Worm (Caenorhabditis elegans) whole organism, mixed stage, embryonic: ENCODE results near the gene Y40A1A.3.
A peak's percentile ranks its signal among the peaks of the same experiment; 100 is the strongest.

Experiments used
- M03D4.4 ChIP-seq: sonication (generic microtip); optimal IDR thresholded peaks from 2 replicates; lab custom pipeline; 2017; ENCODE audit warnings: mild to moderate bottlenecking, missing genetic modification characterization, missing compliant biosample characterization
- bed-3 ChIP-seq: fragments of 200-800 bp; sonication (Bioruptor generic); optimal IDR thresholded peaks from 3 replicates; lab custom pipeline; 2018; ENCODE audit warnings: mild to moderate bottlenecking, missing genetic modification characterization, moderate library complexity, missing compliant biosample characterization
- blmp-1 ChIP-seq: fragments of 150-350 bp; optimal IDR thresholded peaks from 2 replicates; lab custom pipeline; 2014; ENCODE audit warnings: missing biosample characterization, missing genetic modification characterization
- ceh-39 ChIP-seq: fragments of 150-350 bp; optimal IDR thresholded peaks from 2 replicates; lab custom pipeline; 2014; ENCODE audit warnings: missing biosample characterization, missing genetic modification characterization
- ceh-43 ChIP-seq: fragments of 200-800 bp; sonication (Bioruptor generic); optimal IDR thresholded peaks from 2 replicates; lab custom pipeline; 2018; ENCODE audit warnings: mild to moderate bottlenecking, missing genetic modification characterization, moderate library complexity, missing compliant biosample characterization
- ceh-83 ChIP-seq: fragments of 200-800 bp; sonication (Bioruptor generic); optimal IDR thresholded peaks from 2 replicates; lab custom pipeline; 2018; ENCODE audit warnings: mild to moderate bottlenecking, missing genetic modification characterization, missing compliant biosample characterization
- ces-1 ChIP-seq: fragments of 150-350 bp; optimal IDR thresholded peaks from 2 replicates; lab custom pipeline; 2014; ENCODE audit warnings: missing biosample characterization, missing genetic modification reagents, missing genetic modification characterization
- cnd-1 ChIP-seq: fragments of 200-800 bp; sonication (Bioruptor generic); optimal IDR thresholded peaks from 2 replicates; lab custom pipeline; 2018; ENCODE audit warnings: mild to moderate bottlenecking, missing genetic modification characterization, missing compliant biosample characterization
- drap-1 ChIP-seq: fragments of 200-800 bp; sonication (Bioruptor generic); optimal IDR thresholded peaks from 3 replicates; lab custom pipeline; 2018; ENCODE audit warnings: mild to moderate bottlenecking, missing genetic modification characterization, missing compliant biosample characterization
- elt-3 ChIP-seq: fragments of 150-350 bp; optimal IDR thresholded peaks from 2 replicates; lab custom pipeline; 2014; ENCODE audit warnings: missing biosample characterization, missing genetic modification characterization
- ham-2 ChIP-seq: fragments of 200-800 bp; sonication (Bioruptor generic); optimal IDR thresholded peaks from 2 replicates; lab custom pipeline; 2018; ENCODE audit warnings: mild to moderate bottlenecking, missing genetic modification characterization, missing compliant biosample characterization
- hlh-1 ChIP-seq: fragments of 150-350 bp; optimal IDR thresholded peaks from 2 replicates; lab custom pipeline; 2014; ENCODE audit warnings: missing biosample characterization, missing genetic modification reagents, missing genetic modification characterization
- lin-13 ChIP-seq: fragments of 150-350 bp; optimal IDR thresholded peaks from 2 replicates; lab custom pipeline; 2014; ENCODE audit warnings: missing biosample characterization, missing genetic modification characterization
- lin-32 ChIP-seq: fragments of 200-800 bp; sonication (Bioruptor generic); optimal IDR thresholded peaks from 2 replicates; lab custom pipeline; 2018; ENCODE audit warnings: mild to moderate bottlenecking, missing genetic modification characterization, missing compliant biosample characterization
- mab-5 ChIP-seq: fragments of 150-350 bp; optimal IDR thresholded peaks from 2 replicates; lab custom pipeline; 2014; ENCODE audit warnings: missing biosample characterization, missing genetic modification characterization
- mep-1 ChIP-seq: fragments of 150-350 bp; optimal IDR thresholded peaks from 2 replicates; lab custom pipeline; 2017; ENCODE audit warnings: missing biosample characterization, missing genetic modification reagents, missing genetic modification characterization, inconsistent platforms
- mls-2 ChIP-seq: sonication (generic microtip); optimal IDR thresholded peaks from 2 replicates; lab custom pipeline; 2016; ENCODE audit warnings: mild to moderate bottlenecking, missing genetic modification characterization, moderate library complexity, missing compliant biosample characterization
- nhr-2 ChIP-seq: fragments of 150-350 bp; optimal IDR thresholded peaks from 2 replicates; lab custom pipeline; 2014; ENCODE audit warnings: missing biosample characterization, missing genetic modification characterization
- nhr-28 ChIP-seq: fragments of 150-350 bp; optimal IDR thresholded peaks from 2 replicates; lab custom pipeline; 2014; ENCODE audit warnings: missing biosample characterization, missing genetic modification characterization
- nhr-76 ChIP-seq: sonication (generic microtip); optimal IDR thresholded peaks from 2 replicates; lab custom pipeline; 2017; ENCODE audit warnings: missing biosample characterization, missing genetic modification characterization
- sem-2 ChIP-seq: fragments of 200-800 bp; sonication (Bioruptor generic); optimal IDR thresholded peaks from 2 replicates; lab custom pipeline; 2018; ENCODE audit warnings: mild to moderate bottlenecking, missing genetic modification characterization, missing compliant biosample characterization
- snpc-4 ChIP-seq: fragments of 150-350 bp; optimal IDR thresholded peaks from 2 replicates; lab custom pipeline; 2014; ENCODE audit warnings: missing biosample characterization, missing genetic modification characterization
- sptf-1 ChIP-seq: sonication (generic microtip); optimal IDR thresholded peaks from 2 replicates; lab custom pipeline; 2017; ENCODE audit warnings: mild to moderate bottlenecking, missing genetic modification characterization, moderate library complexity, missing compliant biosample characterization
- tbx-8 ChIP-seq: fragments of 200-800 bp; sonication (Bioruptor generic); optimal IDR thresholded peaks from 2 replicates; lab custom pipeline; 2018; ENCODE audit warnings: mild to moderate bottlenecking, missing genetic modification characterization, moderate library complexity, missing compliant biosample characterization
- unc-120 ChIP-seq: sonication (generic microtip); optimal IDR thresholded peaks from 2 replicates; lab custom pipeline; 2017; ENCODE audit warnings: missing genetic modification characterization, missing compliant biosample characterization; ENCODE audit not compliant: poor library complexity, severe bottlenecking
- unc-39 ChIP-seq: fragments of 150-350 bp; optimal IDR thresholded peaks from 2 replicates; lab custom pipeline; 2014; ENCODE audit warnings: missing biosample characterization, missing genetic modification characterization
- unc-62 ChIP-seq: fragments of 150-350 bp; optimal IDR thresholded peaks from 2 replicates; lab custom pipeline; 2014; ENCODE audit warnings: missing biosample characterization, missing genetic modification reagents, missing genetic modification characterization
- zip-8 ChIP-seq: fragments of 150-350 bp; optimal IDR thresholded peaks from 2 replicates; lab custom pipeline; 2014; ENCODE audit warnings: missing biosample characterization, missing genetic modification characterization
- ztf-11 ChIP-seq: fragments of 150-350 bp; optimal IDR thresholded peaks from 2 replicates; lab custom pipeline; 2014; ENCODE audit warnings: missing biosample characterization, missing genetic modification characterization

Gene Y40A1A.3

DNA sequence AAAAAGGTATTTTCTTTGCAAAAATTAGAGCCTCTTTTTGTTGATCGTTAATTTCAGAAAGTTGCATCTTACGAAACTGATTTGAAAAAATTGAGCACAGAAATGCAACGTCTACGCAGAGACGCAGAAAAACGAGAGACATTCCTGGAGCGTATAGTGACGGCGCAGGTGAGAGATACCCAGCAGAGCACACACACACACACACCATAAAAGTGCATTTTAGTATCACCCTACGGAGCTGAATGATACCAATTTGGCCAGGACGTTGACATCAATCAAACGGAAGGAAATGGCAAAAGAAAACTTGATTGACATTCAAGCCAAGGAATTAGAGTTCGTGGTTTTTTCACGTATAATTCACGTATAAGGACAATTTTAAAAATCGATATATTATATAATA is 16.7 kb upstream of the Y40A1A.3 start:
- no peak for TF ChIP-seq nhr-28 (tag; lab: Kevin White, UChicago)
- TF ChIP-seq ces-1 (GFP tag; lab: Kevin White, UChicago) = no peak
- no peak for TF ChIP-seq ham-2 (GFP tag; lab: Kevin White, UChicago)
- no peak for TF ChIP-seq sptf-1 (tag; lab: Kevin White, UChicago)
- TF ChIP-seq unc-120 = no peak
- TF ChIP-seq M03D4.4 = no peak
- TF ChIP-seq sem-2 = no peak
- TF ChIP-seq elt-3 = no peak
- no peak for TF ChIP-seq tbx-8 (GFP tag; lab: Kevin White, UChicago)
- TF ChIP-seq mls-2 (tag; lab: Kevin White, UChicago) = no peak

ce11 chrX:2013912-2014311 is 16.1 kb upstream of the Y40A1A.3 start:
- TF ChIP-seq cnd-1 (tag; lab: Kevin White, UChicago) (no peak), lin-13 (no peak)

- TF ChIP-seq mep-1 (tag; lab: Kevin White, UChicago) = no peak
- no peak for TF ChIP-seq nhr-2 (tag; lab: Kevin White, UChicago)
- TF ChIP-seq snpc-4 (tag; lab: Kevin White, UChicago) = no peak
- TF ChIP-seq mab-5 = no peak
- no peak for TF ChIP-seq unc-62
- no peak for TF ChIP-seq ceh-39 (tag; lab: Kevin White, UChicago)
- TF ChIP-seq lin-32 (GFP tag; lab: Kevin White, UChicago) = no peak
- no peak for TF ChIP-seq ham-2 (GFP tag; lab: Kevin White, UChicago)
- no peak for TF ChIP-seq cnd-1 (tag; lab: Kevin White, UChicago)
- no peak for TF ChIP-seq sptf-1 (tag; lab: Kevin White, UChicago)
- TF ChIP-seq drap-1 = no peak
- no peak for TF ChIP-seq mls-2 (tag; lab: Kevin White, UChicago)
- TF ChIP-seq M03D4.4 = no peak
- no peak for TF ChIP-seq ces-1 (GFP tag; lab: Kevin White, UChicago)
- no peak for TF ChIP-seq ceh-83
- TF ChIP-seq hlh-1 (tag; lab: Kevin White, UChicago) = no peak
- TF ChIP-seq blmp-1 = no peak
- no peak for TF ChIP-seq nhr-76 (tag; lab: Kevin White, UChicago)
Measured at ce11 chrX:2012491-2013201, 14.8 kb upstream of the Y40A1A.3 start, which contains the start of gene Y102A11A.9. Gene Y102A11A.9, plus strand, starts transcription at chrX:2013151.

DNA sequence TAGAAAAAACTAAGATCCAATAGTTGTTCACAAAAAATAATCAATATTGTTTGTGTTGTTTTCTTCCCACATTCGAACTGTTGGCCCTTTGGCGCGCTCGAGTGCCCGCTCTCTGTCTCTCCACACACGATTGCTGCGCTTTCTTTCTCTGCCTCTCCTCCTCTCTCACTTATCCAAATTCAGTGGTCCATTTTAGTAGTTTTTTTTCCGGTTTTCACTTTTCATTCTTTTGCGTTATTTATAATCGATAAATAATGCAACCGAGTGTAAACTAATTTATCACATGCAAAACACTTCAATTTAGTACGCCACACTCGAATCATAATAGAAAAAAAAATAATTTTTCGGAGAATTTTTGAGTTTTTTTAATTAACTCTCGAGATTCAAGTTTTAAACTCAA is 2.7 kb upstream of the Y40A1A.3 start:
- TF ChIP-seq lin-13 (no peak), unc-39 (tag; lab: Kevin White, UChicago) (no peak), cnd-1 (tag; lab: Kevin White, UChicago) (no peak), hlh-1 (tag; lab: Kevin White, UChicago) (no peak), zip-8 (tag; lab: Kevin White, UChicago) (no peak), snpc-4 (tag; lab: Kevin White, UChicago) (no peak), blmp-1 (no peak), nhr-2 (tag; lab: Kevin White, UChicago) (no peak), bed-3 (GFP tag; lab: Kevin White, UChicago) (no peak), unc-62 (no peak), ces-1 (GFP tag; lab: Kevin White, UChicago) (no peak), ham-2 (GFP tag; lab: Kevin White, UChicago) (no peak), ceh-43 (GFP tag; lab: Kevin White, UChicago) (no peak), sem-2 (no peak)

DNA sequence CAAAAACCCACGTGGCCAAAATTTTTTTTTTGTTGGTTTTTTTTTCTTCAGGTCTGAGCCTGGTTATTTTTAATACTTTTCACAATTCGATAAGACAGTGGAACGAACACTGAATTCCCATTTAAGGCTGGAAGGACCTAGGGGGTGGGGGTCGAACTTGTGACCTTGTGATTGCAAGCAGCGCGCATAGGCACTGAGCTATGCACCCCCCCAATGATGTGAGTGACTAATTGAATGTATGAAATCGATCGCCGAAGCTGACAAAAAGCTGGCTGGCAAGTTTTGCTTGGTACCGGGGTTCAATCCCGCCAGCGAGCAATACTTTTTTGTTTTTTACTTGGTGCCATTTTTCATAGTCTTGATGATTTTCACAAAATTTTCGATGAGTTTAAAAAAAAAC is 991 bp upstream of the Y40A1A.3 start:
- TF ChIP-seq unc-120 (peak; percentile 17), nhr-2 (tag; lab: Kevin White, UChicago) (no peak), sem-2 (no peak), mls-2 (tag; lab: Kevin White, UChicago) (no peak), ztf-11 (tag; lab: Kevin White, UChicago) (no peak), M03D4.4 (peak; percentile 22)

ce11 chrX:1996014-1996413 is 1.8 kb downstream of the Y40A1A.3 start:
- TF ChIP-seq nhr-2 (tag; lab: Kevin White, UChicago) (peak; percentile 49), cnd-1 (tag; lab: Kevin White, UChicago) (peak; percentile 43), ces-1 (GFP tag; lab: Kevin White, UChicago) (peak; percentile 38), ceh-43 (GFP tag; lab: Kevin White, UChicago) (peak; percentile 56), sptf-1 (tag; lab: Kevin White, UChicago) (peak; percentile 18)
